Worm (Caenorhabditis elegans): ENCODE measurements around the gene cash-1.

DNA sequence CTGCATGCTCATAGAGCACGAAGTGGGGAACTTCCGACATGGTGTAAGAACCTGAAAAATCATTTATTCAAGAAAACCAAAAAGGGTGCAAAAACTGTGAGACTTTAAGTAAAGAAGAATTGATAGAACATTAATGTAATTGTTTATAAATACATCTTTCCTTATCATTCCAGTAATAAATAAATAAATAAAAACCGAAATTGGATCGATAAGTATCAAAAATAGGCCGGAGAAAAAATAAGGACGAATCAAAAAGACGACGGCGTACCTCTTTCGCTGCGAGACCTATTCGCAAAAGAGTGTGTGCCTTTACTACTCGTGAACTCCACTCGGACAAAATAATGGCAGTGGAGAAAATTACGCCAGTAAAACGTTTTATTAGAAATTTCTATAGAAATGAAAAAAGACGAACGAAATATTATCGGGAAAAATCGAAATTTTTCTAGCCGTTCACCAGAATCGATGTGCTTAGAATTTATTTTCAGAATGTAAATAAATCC is 9.1 kb upstream of the cash-1 start, which contains the start of gene nol-56:
- no peak for TF ChIP-seq dao-5 (tag; optimal IDR thresholded peaks at IDR 0.05)
- peak; percentile 93 for TF ChIP-seq W03F9.2 (tag; optimal IDR thresholded peaks at IDR 0.05)
- TF ChIP-seq him-1 (tag; optimal IDR thresholded peaks at IDR 0.05): peak; percentile 28
